Worm (Caenorhabditis elegans): ENCODE measurements around the gene smc-4.

smc-4 gene

ce11 chrIII:4568455-4568854 lies 18.8 kb upstream of the smc-4 start, which contains the start of gene idhg-1:
Gene idhg-1 (plus strand): TSS chrIII:4568797.
- peak; percentile 94 for TF ChIP-seq dmd-4 (tag; optimal IDR thresholded peaks at IDR 0.05; ENCODE audit: borderline replicate concordance)
- TF ChIP-seq unc-86 (tag; optimal IDR thresholded peaks at IDR 0.05) = peak; percentile 97
- no peak for TF ChIP-seq ama-1 (optimal IDR thresholded peaks at IDR 0.05)
- peak; percentile 98 for TF ChIP-seq sox-4 (tag; optimal IDR thresholded peaks at IDR 0.05)
- peak; percentile 94 for TF ChIP-seq madf-2 (tag; optimal IDR thresholded peaks at IDR 0.05)
- TF ChIP-seq pat-9 (tag; optimal IDR thresholded peaks at IDR 0.05) = peak; percentile 96
- peak; percentile 58 for TF ChIP-seq ceh-9 (tag; optimal IDR thresholded peaks at IDR 0.05)
- TF ChIP-seq T23F11.4 (GFP tag; optimal IDR thresholded peaks at IDR 0.05) = peak; percentile 92
- peak; percentile 48 for TF ChIP-seq ceh-30 (tag; optimal IDR thresholded peaks at IDR 0.05)
- peak; percentile 90 for TF ChIP-seq K02D7.2 (tag; optimal IDR thresholded peaks at IDR 0.05)
- TF ChIP-seq elt-4 (tag; optimal IDR thresholded peaks at IDR 0.05) = peak; percentile 99
- TF ChIP-seq ceh-24 (tag; optimal IDR thresholded peaks at IDR 0.05) = peak; percentile 94
- TF ChIP-seq unc-42 (tag; optimal IDR thresholded peaks at IDR 0.05) = peak; percentile 67
- peak; percentile 85 for TF ChIP-seq ceh-45 (GFP tag; IDR thresholded peaks at IDR 0.05)
- peak; percentile 67 for TF ChIP-seq sox-2 (GFP tag; IDR thresholded peaks at IDR 0.05)
- peak; percentile 97 for TF ChIP-seq hlh-15 (tag; optimal IDR thresholded peaks at IDR 0.05)
- peak; percentile 90 for TF ChIP-seq ceh-18 (tag; optimal IDR thresholded peaks at IDR 0.05)
- TF ChIP-seq ahr-1 (tag; optimal IDR thresholded peaks at IDR 0.05) = peak; percentile 95
- peak; percentile 91 for TF ChIP-seq Y22D7AL.16 (tag; optimal IDR thresholded peaks at IDR 0.05)
- peak; percentile 94 for TF ChIP-seq npax-4 (tag; optimal IDR thresholded peaks at IDR 0.05)
- peak; percentile 93 for TF ChIP-seq pag-3 (tag; optimal IDR thresholded peaks at IDR 0.05; ENCODE audit: borderline replicate concordance)
- TF ChIP-seq hlh-13 (GFP tag; optimal IDR thresholded peaks at IDR 0.05) = peak; percentile 84
- TF ChIP-seq odd-2 (tag; optimal IDR thresholded peaks at IDR 0.05) = peak; percentile 96
- peak; percentile 96 for TF ChIP-seq ceh-48 (tag; optimal IDR thresholded peaks at IDR 0.05)
- TF ChIP-seq tbx-2 (tag; optimal IDR thresholded peaks at IDR 0.05) = peak; percentile 99
- TF ChIP-seq dve-1 (tag; optimal IDR thresholded peaks at IDR 0.05) = peak; percentile 37
- TF ChIP-seq ceh-31 (tag; optimal IDR thresholded peaks at IDR 0.05) = peak; percentile 98
- TF ChIP-seq F13H6.1 (tag; optimal IDR thresholded peaks at IDR 0.05) = peak; percentile 99
- peak; percentile 88 for TF ChIP-seq nhr-11 (tag; optimal IDR thresholded peaks at IDR 0.05)
- TF ChIP-seq ref-2 (tag; optimal IDR thresholded peaks at IDR 0.05) = peak; percentile 99
- TF ChIP-seq K09A11.1 (tag; optimal IDR thresholded peaks at IDR 0.05; ENCODE audit: insufficient read depth) = peak; percentile 98
- peak; percentile 96 for TF ChIP-seq ceh-19 (GFP tag; optimal IDR thresholded peaks at IDR 0.05)
- peak; percentile 85 for TF ChIP-seq pqm-1 (tag; optimal IDR thresholded peaks at IDR 0.05)
- no peak for TF ChIP-seq pros-1 (tag; optimal IDR thresholded peaks at IDR 0.05)
- peak; percentile 96 for TF ChIP-seq fkh-6 (tag; optimal IDR thresholded peaks at IDR 0.05)
- peak; percentile 68 for TF ChIP-seq ceh-22 (tag; optimal IDR thresholded peaks at IDR 0.05)
- TF ChIP-seq pax-1 (tag; optimal IDR thresholded peaks at IDR 0.05) = no peak
- peak; percentile 95 for TF ChIP-seq C08G9.2 (tag; optimal IDR thresholded peaks at IDR 0.05)
- peak; percentile 94 for TF ChIP-seq C38D4.7 (GFP tag; optimal IDR thresholded peaks at IDR 0.05)
- peak; percentile 91 for TF ChIP-seq mec-3 (tag; optimal IDR thresholded peaks at IDR 0.05; ENCODE audit: borderline replicate concordance)
- peak; percentile 94 for TF ChIP-seq rnt-1 (tag; optimal IDR thresholded peaks at IDR 0.05)
- TF ChIP-seq unc-55 (GFP tag; optimal IDR thresholded peaks at IDR 0.05) = no peak
- peak; percentile 98 for TF ChIP-seq syd-9 (tag; optimal IDR thresholded peaks at IDR 0.05)
- TF ChIP-seq elt-2 (tag; optimal IDR thresholded peaks at IDR 0.05) = peak; percentile 99
- peak; percentile 98 for TF ChIP-seq hlh-6 (tag; optimal IDR thresholded peaks at IDR 0.05)
- TF ChIP-seq ztf-16 (tag; optimal IDR thresholded peaks at IDR 0.05) = peak; percentile 95
- TF ChIP-seq ceh-2 (tag; optimal IDR thresholded peaks at IDR 0.05) = peak; percentile 98
- peak; percentile 97 for TF ChIP-seq ttx-3 (tag; optimal IDR thresholded peaks at IDR 0.05)
- peak; percentile 90 for TF ChIP-seq fkh-10 (GFP tag; optimal IDR thresholded peaks at IDR 0.05)
- TF ChIP-seq che-1 (tag; optimal IDR thresholded peaks at IDR 0.05) = peak; percentile 91
- TF ChIP-seq fax-1 (tag; optimal IDR thresholded peaks at IDR 0.05) = peak; percentile 97
- peak; percentile 94 for TF ChIP-seq zip-5 (tag; optimal IDR thresholded peaks at IDR 0.05)
- TF ChIP-seq ets-4 (tag; optimal IDR thresholded peaks at IDR 0.05) = peak; percentile 89
